Fruit fly (Drosophila melanogaster) whole organism, pupa: ENCODE measurements around the gene CG14370.

ENCODE experiments used
- CG10348 ChIP-seq: fragments of 200-800 bp; sonication (Bioruptor generic); IDR thresholded peaks from 2 replicates; pipeline ENCODE4 v1.3.6; 2022; ENCODE audit warnings: missing biosample characterization, missing genetic modification characterization
- CG12605 ChIP-seq: fragments of 200-800 bp; sonication (Bioruptor generic); IDR thresholded peaks from 2 replicates; pipeline ENCODE4 v1.3.6; 2022; ENCODE audit warnings: missing biosample characterization, missing genetic modification characterization
- CG13204 ChIP-seq: fragments of 200-800 bp; sonication (Bioruptor generic); optimal IDR thresholded peaks from 2 replicates; lab custom pipeline; 2018; ENCODE audit warnings: missing biosample characterization, mild to moderate bottlenecking, missing genetic modification characterization, moderate library complexity
- CG15710 ChIP-seq: fragments of 200-800 bp; sonication (Bioruptor generic); optimal IDR thresholded peaks from 2 replicates; lab custom pipeline; 2018; ENCODE audit warnings: missing biosample characterization, mild to moderate bottlenecking, missing genetic modification characterization, moderate library complexity
- CG34367 ChIP-seq: fragments of 200-800 bp; sonication (Bioruptor generic); optimal IDR thresholded peaks from 2 replicates; lab custom pipeline; 2018; ENCODE audit warnings: missing biosample characterization, mild to moderate bottlenecking, missing genetic modification characterization
- CG9948 ChIP-seq: fragments of 200-800 bp; sonication (Bioruptor generic); optimal IDR thresholded peaks from 2 replicates; lab custom pipeline; 2018; ENCODE audit warnings: missing biosample characterization, mild to moderate bottlenecking, missing genetic modification characterization, moderate library complexity
- D1 ChIP-seq: fragments of 200-800 bp; sonication (Bioruptor generic); optimal IDR thresholded peaks from 2 replicates; lab custom pipeline; 2018; ENCODE audit warnings: missing biosample characterization, mild to moderate bottlenecking, missing genetic modification characterization, moderate library complexity
- EcR ChIP-seq: fragments of 200-800 bp; sonication (Bioruptor generic); optimal IDR thresholded peaks from 3 replicates; lab custom pipeline; 2019; ENCODE audit warnings: missing biosample characterization, missing genetic modification characterization, mild to moderate bottlenecking, moderate library complexity, missing genetic modification reagents
- Ets98B ChIP-seq: fragments of 200-800 bp; sonication (Bioruptor generic); IDR thresholded peaks from 2 replicates; pipeline ENCODE4 v1.3.6; 2022; ENCODE audit warnings: missing biosample characterization, missing genetic modification characterization
- Snoo ChIP-seq: fragments of 200-800 bp; sonication (Bioruptor generic); optimal IDR thresholded peaks from 3 replicates; lab custom pipeline; 2017; ENCODE audit warnings: missing biosample characterization, mild to moderate bottlenecking, missing genetic modification characterization, inconsistent platforms
- fd96Ca ChIP-seq: fragments of 200-800 bp; sonication (Bioruptor generic); IDR thresholded peaks from 3 replicates; pipeline ENCODE4 v1.3.6; 2022; ENCODE audit warnings: missing biosample characterization, missing genetic modification characterization

- TF ChIP-seq Ets98B (GFP tag; lab: Robert Waterston, UW) = no peak
- TF ChIP-seq CG15710 (tag; lab: Kevin White, UChicago) = no peak
- no peak for TF ChIP-seq fd96Ca
- no peak for TF ChIP-seq CG34367
- TF ChIP-seq EcR = no peak
- no peak for TF ChIP-seq CG9948 (tag; lab: Kevin White, UChicago)
- TF ChIP-seq Snoo (tag; lab: Kevin White, UChicago) = no peak
- no peak for TF ChIP-seq CG10348
- TF ChIP-seq D1 (tag; lab: Kevin White, UChicago) = no peak
- TF ChIP-seq CG13204 = no peak
- peak; percentile 8; the same call in 1 of the 2 replicates for TF ChIP-seq CG12605
These were observed 33.9 kb upstream of the CG14370 start for dm6 chr3R:13553875-13554399.
